Fruit fly (Drosophila melanogaster) whole organism, embryonic: ENCODE results near the gene Mbs.

Source experiments
- Blimp-1 ChIP-seq: fragments of 200-800 bp; sonication (Bioruptor generic); optimal IDR thresholded peaks from 3 replicates; lab custom pipeline; 2018; ENCODE audit warnings: missing biosample characterization, missing genetic modification characterization, mild to moderate bottlenecking, moderate library complexity, missing genetic modification reagents
- CG10147 ChIP-seq: fragments of 200-800 bp; sonication (Bioruptor generic); optimal IDR thresholded peaks from 2 replicates; lab custom pipeline; 2019; ENCODE audit warnings: missing biosample characterization, mild to moderate bottlenecking, missing genetic modification characterization, moderate library complexity
- CG10267 ChIP-seq: fragments of 200-800 bp; sonication (Bioruptor generic); optimal IDR thresholded peaks from 2 replicates; lab custom pipeline; 2018; ENCODE audit warnings: missing biosample characterization, mild to moderate bottlenecking, missing genetic modification characterization, moderate library complexity
- CG10654 ChIP-seq: fragments of 200-800 bp; sonication (Bioruptor generic); optimal IDR thresholded peaks from 2 replicates; lab custom pipeline; 2016; ENCODE audit warnings: missing biosample characterization, missing genetic modification characterization
- CG11504 ChIP-seq: fragments of 200-800 bp; sonication (Bioruptor generic); optimal IDR thresholded peaks from 3 replicates; lab custom pipeline; 2019; ENCODE audit warnings: missing biosample characterization, mild to moderate bottlenecking, missing genetic modification characterization, moderate library complexity
- CG15601 ChIP-seq: fragments of 200-800 bp; sonication (Bioruptor generic); optimal IDR thresholded peaks from 3 replicates; lab custom pipeline; 2019; ENCODE audit warnings: missing biosample characterization, mild to moderate bottlenecking, missing genetic modification characterization, moderate library complexity
- CG18599 ChIP-seq: fragments of 200-800 bp; sonication (Bioruptor generic); optimal IDR thresholded peaks from 3 replicates; lab custom pipeline; 2017; ENCODE audit warnings: missing biosample characterization, missing genetic modification characterization, mild to moderate bottlenecking, moderate library complexity, missing genetic modification reagents
- CG30431 ChIP-seq: fragments of 200-800 bp; sonication (Bioruptor generic); optimal IDR thresholded peaks from 2 replicates; lab custom pipeline; 2017; ENCODE audit warnings: missing biosample characterization, missing genetic modification characterization
- CG33213 ChIP-seq: fragments of 200-800 bp; sonication (Bioruptor generic); optimal IDR thresholded peaks from 3 replicates; lab custom pipeline; 2016; ENCODE audit warnings: missing biosample characterization, missing genetic modification characterization
- CG4424 ChIP-seq: fragments of 200-800 bp; sonication (Bioruptor generic); optimal IDR thresholded peaks from 3 replicates; lab custom pipeline; 2016; ENCODE audit warnings: missing biosample characterization, missing genetic modification characterization
- CG4820 ChIP-seq: fragments of 200-800 bp; sonication (Bioruptor generic); optimal IDR thresholded peaks from 3 replicates; lab custom pipeline; 2016; ENCODE audit warnings: missing biosample characterization, missing genetic modification characterization
- CG5953 ChIP-seq: fragments of 200-800 bp; sonication (Bioruptor generic); IDR thresholded peaks from 2 replicates; pipeline ENCODE4 v1.3.6; 2022; ENCODE audit warnings: missing biosample characterization, missing genetic modification characterization
- CG7556 ChIP-seq: fragments of 200-800 bp; sonication (Bioruptor generic); optimal IDR thresholded peaks from 2 replicates; lab custom pipeline; 2017; ENCODE audit warnings: missing biosample characterization, mild to moderate bottlenecking, missing genetic modification characterization
- D19B ChIP-seq: fragments of 200-800 bp; sonication (Bioruptor generic); optimal IDR thresholded peaks from 2 replicates; lab custom pipeline; 2017; ENCODE audit warnings: missing biosample characterization, mild to moderate bottlenecking, missing genetic modification characterization
- Fer2 ChIP-seq: fragments of 200-800 bp; sonication (Bioruptor generic); optimal IDR thresholded peaks from 2 replicates; lab custom pipeline; 2018; ENCODE audit warnings: missing biosample characterization, mild to moderate bottlenecking, missing genetic modification characterization, moderate library complexity
- Gug ChIP-seq: fragments of 200-800 bp; sonication (Bioruptor generic); IDR thresholded peaks from 4 replicates; pipeline ENCODE4 v1.3.6; 2022; ENCODE audit warnings: missing biosample characterization, missing genetic modification characterization
- HLH3B ChIP-seq: fragments of 200-800 bp; sonication (Bioruptor generic); IDR thresholded peaks from 2 replicates; pipeline ENCODE4 v1.3.6; 2022; ENCODE audit warnings: missing biosample characterization, missing genetic modification characterization
- HLH54F ChIP-seq: fragments of 200-800 bp; sonication (Bioruptor generic); optimal IDR thresholded peaks from 3 replicates; lab custom pipeline; 2016; ENCODE audit warnings: missing biosample characterization, missing genetic modification characterization
- Hand ChIP-seq: fragments of 200-800 bp; sonication (Bioruptor generic); optimal IDR thresholded peaks from 2 replicates; lab custom pipeline; 2017; ENCODE audit warnings: mild to moderate bottlenecking, missing biosample characterization, missing genetic modification reagents, missing genetic modification characterization
- Mrtf ChIP-seq: fragments of 200-800 bp; sonication (Bioruptor generic); IDR thresholded peaks from 3 replicates; pipeline ENCODE4 v1.3.6; 2022; ENCODE audit warnings: missing biosample characterization, missing genetic modification characterization
- NfI ChIP-seq: fragments of 200-800 bp; sonication (Bioruptor generic); optimal IDR thresholded peaks from 3 replicates; lab custom pipeline; 2018; ENCODE audit warnings: missing biosample characterization, mild to moderate bottlenecking, missing genetic modification characterization, moderate library complexity
- Pdp1 ChIP-seq, 2 experiments: fragments of 200-800 bp; sonication (Bioruptor generic); optimal IDR thresholded peaks; 3 replicates each; lab custom pipeline; 2016; ENCODE audit warnings: missing biosample characterization in 2 of 2, missing genetic modification characterization in 2 of 2, mild to moderate bottlenecking in 1 of 2, moderate library complexity in 1 of 2
- Sox102F ChIP-seq: fragments of 200-800 bp; sonication (Bioruptor generic); optimal IDR thresholded peaks from 2 replicates; lab custom pipeline; 2018; ENCODE audit warnings: missing biosample characterization, mild to moderate bottlenecking, missing genetic modification characterization, moderate library complexity
- TFAM ChIP-seq: fragments of 200-800 bp; sonication (Bioruptor generic); optimal IDR thresholded peaks from 2 replicates; lab custom pipeline; 2017; ENCODE audit warnings: missing biosample characterization, missing genetic modification characterization, inconsistent platforms
- Vsx1 ChIP-seq: fragments of 200-800 bp; sonication (Bioruptor generic); optimal IDR thresholded peaks from 2 replicates; lab custom pipeline; 2017; ENCODE audit warnings: missing biosample characterization, mild to moderate bottlenecking, missing genetic modification characterization, missing genetic modification reagents
- ara ChIP-seq: fragments of 200-800 bp; sonication (Bioruptor generic); IDR thresholded peaks from 2 replicates; pipeline ENCODE4 v1.3.6; 2022; ENCODE audit warnings: missing biosample characterization, missing genetic modification characterization
- ase ChIP-seq: fragments of 200-800 bp; sonication (Bioruptor generic); IDR thresholded peaks from 3 replicates; pipeline ENCODE4 v1.3.6; 2022; ENCODE audit warnings: missing biosample characterization, missing genetic modification characterization
- az2 ChIP-seq: fragments of 200-800 bp; sonication (Bioruptor generic); optimal IDR thresholded peaks from 3 replicates; lab custom pipeline; 2016; ENCODE audit warnings: missing biosample characterization, missing genetic modification characterization
- bab2 ChIP-seq: fragments of 200-800 bp; sonication (Bioruptor generic); optimal IDR thresholded peaks from 2 replicates; lab custom pipeline; 2016; ENCODE audit warnings: missing biosample characterization, missing genetic modification characterization
- chif ChIP-seq, 2 experiments: fragments of 200-800 bp; sonication (Bioruptor generic); optimal IDR thresholded peaks; 3 replicates each; lab custom pipeline; 2016; ENCODE audit warnings: missing biosample characterization in 2 of 2, missing genetic modification characterization in 2 of 2
- chn ChIP-seq: fragments of 200-800 bp; sonication (Bioruptor generic); optimal IDR thresholded peaks from 2 replicates; lab custom pipeline; 2016; ENCODE audit warnings: missing biosample characterization, missing genetic modification characterization
- corto ChIP-seq: fragments of 200-800 bp; sonication (Bioruptor generic); optimal IDR thresholded peaks from 2 replicates; lab custom pipeline; 2016; ENCODE audit warnings: missing biosample characterization, mild to moderate bottlenecking, missing genetic modification characterization, moderate library complexity
- esg ChIP-seq: fragments of 200-800 bp; sonication (Bioruptor generic); conservative IDR thresholded peaks from 2 replicates; pipeline ENCODE4 v1.3.6; 2022; ENCODE audit warnings: missing biosample characterization, missing genetic modification characterization
- ftz-f1 ChIP-seq: fragments of 200-800 bp; sonication (Bioruptor generic); optimal IDR thresholded peaks from 2 replicates; lab custom pipeline; 2016; ENCODE audit warnings: missing biosample characterization, missing genetic modification characterization
- grn ChIP-seq: fragments of 200-800 bp; sonication (Bioruptor generic); optimal IDR thresholded peaks from 3 replicates; lab custom pipeline; 2017; ENCODE audit warnings: missing biosample characterization, missing genetic modification characterization
- gsb ChIP-seq: fragments of 200-800 bp; sonication (Bioruptor generic); IDR thresholded peaks from 2 replicates; pipeline ENCODE4 v1.3.6; 2022; ENCODE audit warnings: missing biosample characterization, missing genetic modification characterization
- gt ChIP-seq: fragments of 200-800 bp; sonication (Bioruptor generic); IDR thresholded peaks from 2 replicates; pipeline ENCODE4 v1.3.6; 2022; ENCODE audit warnings: missing biosample characterization, missing genetic modification characterization
- ind ChIP-seq: fragments of 200-800 bp; sonication (Bioruptor generic); optimal IDR thresholded peaks from 3 replicates; lab custom pipeline; 2016; ENCODE audit warnings: missing biosample characterization, missing genetic modification characterization
- insv ChIP-seq, 2 experiments: fragments of 200-800 bp; sonication (Bioruptor generic); optimal IDR thresholded peaks; 3 replicates each; lab custom pipeline; 2016 to 2018; ENCODE audit warnings: missing biosample characterization in 2 of 2, missing genetic modification characterization in 2 of 2
- jing ChIP-seq: fragments of 200-800 bp; sonication (Bioruptor generic); optimal IDR thresholded peaks from 2 replicates; lab custom pipeline; 2018; ENCODE audit warnings: missing biosample characterization, mild to moderate bottlenecking, missing genetic modification characterization
- peb ChIP-seq: fragments of 200-800 bp; sonication (Bioruptor generic); IDR thresholded peaks from 2 replicates; pipeline ENCODE4 v1.3.6; 2022; ENCODE audit warnings: missing biosample characterization, missing genetic modification characterization
- phol ChIP-seq: fragments of 200-800 bp; sonication (Bioruptor generic); optimal IDR thresholded peaks from 3 replicates; lab custom pipeline; 2018; ENCODE audit warnings: missing biosample characterization, mild to moderate bottlenecking, missing genetic modification characterization, moderate library complexity
- pnt ChIP-seq: fragments of 200-800 bp; sonication (Bioruptor generic); optimal IDR thresholded peaks from 3 replicates; lab custom pipeline; 2016; ENCODE audit warnings: missing biosample characterization, missing genetic modification characterization
- prd ChIP-seq, 3 experiments: fragments of >200 bp in 2 of 3; fragments of 200-800 bp in 1 of 3; sonication (Bioruptor generic) in 1 of 3; optimal IDR thresholded peaks in 2 of 3; IDR thresholded peaks in 1 of 3; 2 replicates in 2 of 3; 3 replicates in 1 of 3; pipeline versions ENCODE4 v1.3.6 to Lab custom; 2017 to 2022; ENCODE audit warnings: missing biosample characterization in 1 of 3, missing genetic modification characterization in 1 of 3
- pum ChIP-seq: fragments of 200-800 bp; sonication (Bioruptor generic); optimal IDR thresholded peaks from 2 replicates; lab custom pipeline; 2016; ENCODE audit warnings: missing biosample characterization, missing genetic modification characterization
- ranshi ChIP-seq: fragments of 200-800 bp; sonication (Bioruptor generic); IDR thresholded peaks from 2 replicates; pipeline ENCODE4 v1.3.6; 2022; ENCODE audit warnings: missing biosample characterization, missing genetic modification characterization
- salm ChIP-seq: fragments of 200-800 bp; sonication (Bioruptor generic); optimal IDR thresholded peaks from 2 replicates; lab custom pipeline; 2018; ENCODE audit warnings: missing biosample characterization, mild to moderate bottlenecking, missing genetic modification characterization
- sima ChIP-seq: fragments of 200-800 bp; sonication (Bioruptor generic); optimal IDR thresholded peaks from 2 replicates; lab custom pipeline; 2016; ENCODE audit warnings: missing biosample characterization, missing genetic modification characterization
- tll ChIP-seq, 2 experiments: fragments of 200-800 bp in 1 of 2; fragments of >200 bp in 1 of 2; sonication (Bioruptor generic) in 1 of 2; optimal IDR thresholded peaks; 2 replicates each; lab custom pipeline; 2017 to 2019; ENCODE audit warnings: missing biosample characterization in 2 of 2, missing genetic modification characterization in 2 of 2, mild to moderate bottlenecking in 1 of 2, moderate library complexity in 1 of 2
- tup ChIP-seq: fragments of 200-800 bp; sonication (Bioruptor generic); optimal IDR thresholded peaks from 2 replicates; lab custom pipeline; 2016; ENCODE audit warnings: missing biosample characterization, mild to moderate bottlenecking, missing genetic modification characterization, moderate library complexity

The Mbs gene

DNA sequence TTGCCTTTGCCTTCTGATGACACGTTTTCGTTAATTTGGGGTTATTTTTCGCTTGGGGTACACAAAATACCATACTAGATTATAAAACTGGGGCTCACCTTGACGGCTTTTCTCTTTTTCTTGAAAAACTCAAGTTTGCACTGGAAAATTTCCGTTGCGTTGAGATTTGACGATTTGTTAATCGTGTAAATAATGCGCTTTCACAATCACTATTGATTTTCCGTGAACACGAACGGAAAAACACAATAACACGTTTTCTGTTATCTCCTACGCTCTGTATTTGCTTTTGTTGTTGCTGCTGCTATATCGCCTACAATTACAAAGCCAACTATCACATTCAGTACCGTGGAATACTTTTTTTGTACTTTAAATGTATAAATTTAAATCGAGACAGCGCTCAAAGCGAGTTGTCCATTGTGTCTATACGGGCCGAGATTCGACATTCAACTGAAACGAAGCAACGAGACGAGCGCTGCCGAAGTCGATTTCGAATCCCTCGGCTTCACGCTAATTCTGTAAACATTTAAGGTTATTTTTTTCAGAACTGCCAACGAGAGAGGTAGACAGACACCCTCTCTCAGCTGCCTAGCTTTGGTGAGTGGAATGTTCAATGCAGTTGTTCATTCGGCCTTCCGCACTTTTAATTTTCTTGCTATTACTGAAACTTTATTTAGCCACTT is 5.2 kb upstream of the Mbs start (continued):
- no peak for TF ChIP-seq chif (GFP tag; optimal IDR thresholded peaks at IDR 0.05; lab: Kevin White, UChicago)
- TF ChIP-seq peb: no peak
- no peak for TF ChIP-seq pnt
- no peak for TF ChIP-seq Pdp1 (GFP tag; optimal IDR thresholded peaks at IDR 0.05; lab: Kevin White, UChicago)
- TF ChIP-seq Vsx1 (GFP tag; lab: Kevin White, UChicago): no peak
- TF ChIP-seq CG7556 (GFP tag; lab: Kevin White, UChicago): no peak
- no peak for TF ChIP-seq Gug
- TF ChIP-seq CG33213: no peak
- peak; percentile 17 for TF ChIP-seq NfI (GFP tag; lab: Kevin White, UChicago)
- TF ChIP-seq CG10147 (GFP tag; lab: Kevin White, UChicago): no peak
- no peak for TF ChIP-seq jing (GFP tag; lab: Kevin White, UChicago)
- TF ChIP-seq ind (GFP tag; lab: Kevin White, UChicago): no peak
- no peak for TF ChIP-seq prd (optimal IDR thresholded peaks at IDR 0.05; lab: Kevin White, UChicago)
- TF ChIP-seq prd (GFP tag; IDR thresholded peaks at IDR 0.05; lab: Robert Waterston, UW): no peak
- peak; percentile 75 for TF ChIP-seq ftz-f1
- no peak for TF ChIP-seq pum (GFP tag; lab: Kevin White, UChicago)
- TF ChIP-seq CG4820: no peak
- no peak for TF ChIP-seq insv (GFP tag; optimal IDR thresholded peaks at IDR 0.05; lab: Kevin White, UChicago)
- no peak for TF ChIP-seq D19B (GFP tag; lab: Kevin White, UChicago)
- no peak for TF ChIP-seq HLH3B
- peak; percentile 28 for TF ChIP-seq CG15601 (tag; lab: Kevin White, UChicago)
- TF ChIP-seq CG5953: peak; percentile 16; the same call in 1 of the 2 replicates
- no peak for TF ChIP-seq esg (GFP tag; lab: Robert Waterston, UW)
- TF ChIP-seq ranshi (GFP tag; lab: Robert Waterston, UW): no peak; the same call in 1 of the 2 replicates
- peak; percentile 4 for TF ChIP-seq CG10267 (tag; lab: Kevin White, UChicago)
- peak; percentile 7 for TF ChIP-seq CG11504 (tag; lab: Kevin White, UChicago)
- no peak for TF ChIP-seq gt (GFP tag; lab: Robert Waterston, UW)
- no peak for TF ChIP-seq salm
- TF ChIP-seq chn: no peak
- no peak for TF ChIP-seq Mrtf (GFP tag; lab: Robert Waterston, UW)
- TF ChIP-seq gsb (GFP tag; lab: Robert Waterston, UW): no peak
- no peak for TF ChIP-seq sima (GFP tag; lab: Kevin White, UChicago)
- peak; percentile 53 for TF ChIP-seq Hand (GFP tag; lab: Kevin White, UChicago)
- TF ChIP-seq TFAM (GFP tag; lab: Kevin White, UChicago): no peak
- no peak for TF ChIP-seq HLH54F (GFP tag; lab: Kevin White, UChicago)
- TF ChIP-seq ase: no peak
- TF ChIP-seq CG30431 (GFP tag; lab: Kevin White, UChicago): no peak
- TF ChIP-seq ara (GFP tag; lab: Robert Waterston, UW): no peak
- TF ChIP-seq bab2 (GFP tag; lab: Kevin White, UChicago): no peak
- TF ChIP-seq phol: no peak
- no peak for TF ChIP-seq az2
- peak; percentile 37 for TF ChIP-seq CG18599 (GFP tag; lab: Kevin White, UChicago)
- no peak for TF ChIP-seq tup
- no peak for TF ChIP-seq Fer2
- no peak for TF ChIP-seq CG10654 (GFP tag; lab: Kevin White, UChicago)
- TF ChIP-seq Blimp-1 (GFP tag; lab: Kevin White, UChicago): no peak
- TF ChIP-seq CG4424 (GFP tag; lab: Kevin White, UChicago): no peak
- TF ChIP-seq tll (GFP tag; optimal IDR thresholded peaks at IDR 0.05; lab: Kevin White, UChicago): no peak
- TF ChIP-seq Sox102F (GFP tag; lab: Kevin White, UChicago): no peak
- TF ChIP-seq corto (GFP tag; lab: Kevin White, UChicago): no peak
- no peak for TF ChIP-seq grn (GFP tag; lab: Kevin White, UChicago)
